Fruit fly (Drosophila melanogaster) whole organism, prepupa: ENCODE results near the gene CG3552.

Experiments
- CG7368 ChIP-seq: fragments of 200-800 bp; sonication (Bioruptor generic); optimal IDR thresholded peaks from 3 replicates; lab custom pipeline; 2016; ENCODE audit warnings: missing biosample characterization, missing genetic modification characterization
- Gug ChIP-seq: fragments of 200-800 bp; sonication (Bioruptor generic); IDR thresholded peaks from 2 replicates; pipeline ENCODE4 v1.3.6; 2022; ENCODE audit warnings: missing biosample characterization, missing genetic modification characterization
- Hr39 ChIP-seq: fragments of 200-800 bp; sonication (Bioruptor generic); optimal IDR thresholded peaks from 2 replicates; lab custom pipeline; 2016; ENCODE audit warnings: missing biosample characterization, missing genetic modification characterization
- Hr4 ChIP-seq: fragments of 200-800 bp; sonication (Bioruptor generic); optimal IDR thresholded peaks from 3 replicates; lab custom pipeline; 2016; ENCODE audit warnings: missing biosample characterization, missing genetic modification characterization
- Lpt ChIP-seq: fragments of 200-800 bp; sonication (Bioruptor generic); optimal IDR thresholded peaks from 3 replicates; lab custom pipeline; 2016; ENCODE audit warnings: missing biosample characterization, missing genetic modification characterization
- OdsH ChIP-seq: fragments of 200-800 bp; sonication (Bioruptor generic); optimal IDR thresholded peaks from 3 replicates; lab custom pipeline; 2016; ENCODE audit warnings: missing biosample characterization, missing genetic modification characterization
- fkh ChIP-seq: fragments of 200-800 bp; sonication (Bioruptor generic); optimal IDR thresholded peaks from 3 replicates; lab custom pipeline; 2017; ENCODE audit warnings: missing biosample characterization, mild to moderate bottlenecking, missing genetic modification characterization, moderate library complexity

- TF ChIP-seq Hr39 (GFP tag; lab: Kevin White, UChicago) (no peak), CG7368 (GFP tag; lab: Kevin White, UChicago) (no peak), Gug (GFP tag; lab: Robert Waterston, UW) (no peak), OdsH (GFP tag; lab: Kevin White, UChicago) (no peak), fkh (no peak), Lpt (no peak), Hr4 (GFP tag; lab: Kevin White, UChicago) (no peak)
Observed at dm6 chr3L:9506421-9506820, 50.3 kb downstream of the CG3552 start.
